Worm (Caenorhabditis elegans): ENCODE data around the gene tps-1.
"Not testable (repeated sequence)": the region's sequence is repeated elsewhere in the genome, so short reads cannot be mapped to it uniquely, and the experiment has no call there.

- TF ChIP-seq D1046.2 (GFP tag; IDR thresholded peaks at IDR 0.05) (peak; percentile 79; the same call in 1 of the 2 replicates), nhr-42 (GFP tag; IDR thresholded peaks at IDR 0.05) (peak; percentile 74; the same call in 1 of the 2 replicates)
- TF ChIP-seq mdt-29 (GFP tag; IDR thresholded peaks at IDR 0.05); pha-4 (GFP tag; IDR thresholded peaks at IDR 0.05); pha-4 (tag; optimal IDR thresholded peaks at IDR 0.05); pqm-1 (tag; optimal IDR thresholded peaks at IDR 0.05); unc-62 (GFP tag; optimal IDR thresholded peaks at IDR 0.05 in 1 of 2); unc-62 (tag; optimal IDR thresholded peaks at IDR 0.05); ztf-11 (tag; optimal IDR thresholded peaks at IDR 0.05); nhr-25 (tag; optimal IDR thresholded peaks at IDR 0.05; ENCODE audit: borderline replicate concordance, insufficient read depth); daf-19 (GFP tag; conservative IDR thresholded peaks at IDR 0.05); nhr-76 (tag; optimal IDR thresholded peaks at IDR 0.05); hlh-11 (tag; optimal IDR thresholded peaks at IDR 0.05); lin-15B (tag; optimal IDR thresholded peaks at IDR 0.05): not testable (repeated sequence)
These were observed 31.8 kb downstream of the tps-1 start for ce11 chrX:17442539-17442938.

Data from whole organism, L4 larva.